Worm (Caenorhabditis elegans) whole organism, mixed stage, embryonic: ENCODE measurements around the gene nkb-3.
A peak's percentile ranks its signal among the peaks of the same experiment; 100 is the strongest.

Experiments
- M03D4.4 ChIP-seq: sonication (generic microtip); optimal IDR thresholded peaks from 2 replicates; lab custom pipeline; 2017; ENCODE audit warnings: mild to moderate bottlenecking, missing genetic modification characterization, missing compliant biosample characterization
- bed-3 ChIP-seq: fragments of 200-800 bp; sonication (Bioruptor generic); optimal IDR thresholded peaks from 3 replicates; lab custom pipeline; 2018; ENCODE audit warnings: mild to moderate bottlenecking, missing genetic modification characterization, moderate library complexity, missing compliant biosample characterization
- ceh-39 ChIP-seq: fragments of 150-350 bp; optimal IDR thresholded peaks from 2 replicates; lab custom pipeline; 2014; ENCODE audit warnings: missing biosample characterization, missing genetic modification characterization
- ceh-43 ChIP-seq: fragments of 200-800 bp; sonication (Bioruptor generic); optimal IDR thresholded peaks from 2 replicates; lab custom pipeline; 2018; ENCODE audit warnings: mild to moderate bottlenecking, missing genetic modification characterization, moderate library complexity, missing compliant biosample characterization
- ces-1 ChIP-seq: fragments of 150-350 bp; optimal IDR thresholded peaks from 2 replicates; lab custom pipeline; 2014; ENCODE audit warnings: missing biosample characterization, missing genetic modification reagents, missing genetic modification characterization
- cnd-1 ChIP-seq: fragments of 200-800 bp; sonication (Bioruptor generic); optimal IDR thresholded peaks from 2 replicates; lab custom pipeline; 2018; ENCODE audit warnings: mild to moderate bottlenecking, missing genetic modification characterization, missing compliant biosample characterization
- elt-1 ChIP-seq: sonication (generic microtip); optimal IDR thresholded peaks from 2 replicates; lab custom pipeline; 2017; ENCODE audit warnings: missing genetic modification characterization, mild to moderate bottlenecking, missing compliant biosample characterization, antibody characterized with exemption, moderate library complexity, borderline replicate concordance; ENCODE audit not compliant: insufficient read depth
- elt-3 ChIP-seq: fragments of 150-350 bp; optimal IDR thresholded peaks from 2 replicates; lab custom pipeline; 2014; ENCODE audit warnings: missing biosample characterization, missing genetic modification characterization
- flh-1 ChIP-seq: fragments of 200-800 bp; sonication (Bioruptor generic); optimal IDR thresholded peaks from 2 replicates; lab custom pipeline; 2018; ENCODE audit warnings: mild to moderate bottlenecking, missing genetic modification characterization, moderate library complexity, missing compliant biosample characterization
- hlh-1 ChIP-seq: fragments of 150-350 bp; optimal IDR thresholded peaks from 2 replicates; lab custom pipeline; 2014; ENCODE audit warnings: missing biosample characterization, missing genetic modification reagents, missing genetic modification characterization
- mab-5 ChIP-seq: fragments of 150-350 bp; optimal IDR thresholded peaks from 2 replicates; lab custom pipeline; 2014; ENCODE audit warnings: missing biosample characterization, missing genetic modification characterization
- mep-1 ChIP-seq: fragments of 150-350 bp; optimal IDR thresholded peaks from 2 replicates; lab custom pipeline; 2017; ENCODE audit warnings: missing biosample characterization, missing genetic modification reagents, missing genetic modification characterization, inconsistent platforms
- mls-2 ChIP-seq: sonication (generic microtip); optimal IDR thresholded peaks from 2 replicates; lab custom pipeline; 2016; ENCODE audit warnings: mild to moderate bottlenecking, missing genetic modification characterization, moderate library complexity, missing compliant biosample characterization
- nhr-12 ChIP-seq: fragments of 150-350 bp; optimal IDR thresholded peaks from 2 replicates; lab custom pipeline; 2014; ENCODE audit warnings: missing biosample characterization, missing genetic modification characterization
- nhr-2 ChIP-seq: fragments of 150-350 bp; optimal IDR thresholded peaks from 2 replicates; lab custom pipeline; 2014; ENCODE audit warnings: missing biosample characterization, missing genetic modification characterization
- nhr-237 ChIP-seq: fragments of 150-350 bp; optimal IDR thresholded peaks from 2 replicates; lab custom pipeline; 2014; ENCODE audit warnings: missing biosample characterization, missing genetic modification characterization
- nhr-28 ChIP-seq: fragments of 150-350 bp; optimal IDR thresholded peaks from 2 replicates; lab custom pipeline; 2014; ENCODE audit warnings: missing biosample characterization, missing genetic modification characterization
- nhr-76 ChIP-seq: sonication (generic microtip); optimal IDR thresholded peaks from 2 replicates; lab custom pipeline; 2017; ENCODE audit warnings: missing biosample characterization, missing genetic modification characterization
- pha-4 ChIP-seq: fragments of 150-350 bp; optimal IDR thresholded peaks from 2 replicates; lab custom pipeline; 2018; ENCODE audit warnings: missing biosample characterization, missing genetic modification reagents, missing genetic modification characterization
- sem-2 ChIP-seq: fragments of 200-800 bp; sonication (Bioruptor generic); optimal IDR thresholded peaks from 2 replicates; lab custom pipeline; 2018; ENCODE audit warnings: mild to moderate bottlenecking, missing genetic modification characterization, missing compliant biosample characterization
- snpc-4 ChIP-seq: fragments of 150-350 bp; optimal IDR thresholded peaks from 2 replicates; lab custom pipeline; 2014; ENCODE audit warnings: missing biosample characterization, missing genetic modification characterization
- sptf-1 ChIP-seq: sonication (generic microtip); optimal IDR thresholded peaks from 2 replicates; lab custom pipeline; 2017; ENCODE audit warnings: mild to moderate bottlenecking, missing genetic modification characterization, moderate library complexity, missing compliant biosample characterization
- tbx-8 ChIP-seq: fragments of 200-800 bp; sonication (Bioruptor generic); optimal IDR thresholded peaks from 2 replicates; lab custom pipeline; 2018; ENCODE audit warnings: mild to moderate bottlenecking, missing genetic modification characterization, moderate library complexity, missing compliant biosample characterization
- unc-120 ChIP-seq: sonication (generic microtip); optimal IDR thresholded peaks from 2 replicates; lab custom pipeline; 2017; ENCODE audit warnings: missing genetic modification characterization, missing compliant biosample characterization; ENCODE audit not compliant: poor library complexity, severe bottlenecking
- unc-39 ChIP-seq: fragments of 150-350 bp; optimal IDR thresholded peaks from 2 replicates; lab custom pipeline; 2014; ENCODE audit warnings: missing biosample characterization, missing genetic modification characterization
- unc-62 ChIP-seq: fragments of 150-350 bp; optimal IDR thresholded peaks from 2 replicates; lab custom pipeline; 2014; ENCODE audit warnings: missing biosample characterization, missing genetic modification reagents, missing genetic modification characterization

nkb-3 gene

DNA sequence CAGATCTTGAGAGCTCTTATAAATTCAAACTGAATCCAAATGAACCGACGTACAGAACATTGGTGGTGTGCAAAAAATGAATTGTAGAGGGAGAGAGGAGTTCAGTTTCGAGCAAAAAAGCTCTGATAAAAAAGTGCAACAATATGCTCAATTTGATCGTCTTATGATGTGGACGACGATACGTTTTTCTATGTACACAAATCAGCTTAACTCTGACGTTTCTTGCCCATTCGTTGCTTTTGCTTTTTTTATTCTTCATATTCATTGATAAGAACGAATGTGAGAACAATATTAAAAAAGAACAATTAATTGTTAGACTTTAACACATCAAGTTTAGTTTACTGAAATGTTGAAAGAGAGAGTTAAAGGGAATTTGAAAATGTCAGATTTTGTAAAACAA is 3.8 kb upstream of the nkb-3 start:
- TF ChIP-seq hlh-1 (tag; lab: Kevin White, UChicago): no peak
- TF ChIP-seq sem-2 (GFP tag; lab: Kevin White, UChicago): no peak
- no peak for TF ChIP-seq flh-1
- no peak for TF ChIP-seq elt-3
- no peak for TF ChIP-seq unc-62 (GFP tag; lab: Kevin White, UChicago)
- TF ChIP-seq mab-5 (tag; lab: Kevin White, UChicago): no peak
- TF ChIP-seq nhr-12 (tag; lab: Kevin White, UChicago): no peak
- TF ChIP-seq nhr-237 (tag; lab: Kevin White, UChicago): no peak
- TF ChIP-seq elt-1 (tag; lab: Kevin White, UChicago): no peak

DNA sequence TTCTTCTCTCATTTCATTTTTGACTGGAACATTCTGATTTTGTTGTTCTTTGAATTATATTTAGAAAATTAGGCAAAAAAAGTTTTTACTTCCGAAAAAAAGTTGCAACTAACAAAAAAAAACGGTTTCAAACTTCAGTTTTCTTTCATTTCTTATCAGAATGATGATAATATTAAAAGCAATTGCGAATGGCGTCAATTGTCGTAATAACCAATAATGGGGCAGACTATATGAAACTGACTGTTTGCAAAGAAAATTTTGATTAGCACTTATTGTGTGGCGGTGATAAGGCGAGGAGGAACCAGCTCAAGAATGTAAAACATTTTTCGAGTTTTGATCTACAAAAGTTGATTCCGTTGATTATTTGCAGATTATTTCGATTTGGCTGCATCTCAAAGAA is 2.4 kb upstream of the nkb-3 start:
- TF ChIP-seq snpc-4 (tag; lab: Kevin White, UChicago) (no peak), mls-2 (tag; lab: Kevin White, UChicago) (no peak), unc-120 (tag; lab: Kevin White, UChicago) (no peak), nhr-2 (tag; lab: Kevin White, UChicago) (no peak), flh-1 (no peak), sptf-1 (tag; lab: Kevin White, UChicago) (no peak), ces-1 (GFP tag; lab: Kevin White, UChicago) (no peak), nhr-76 (tag; lab: Kevin White, UChicago) (no peak), mab-5 (tag; lab: Kevin White, UChicago) (no peak), elt-1 (tag; lab: Kevin White, UChicago) (no peak), cnd-1 (no peak), tbx-8 (GFP tag; lab: Kevin White, UChicago) (no peak), ceh-39 (tag; lab: Kevin White, UChicago) (no peak), mep-1 (tag; lab: Kevin White, UChicago) (no peak), ceh-43 (GFP tag; lab: Kevin White, UChicago) (no peak), unc-62 (GFP tag; lab: Kevin White, UChicago) (no peak), sem-2 (GFP tag; lab: Kevin White, UChicago) (no peak), pha-4 (tag; lab: Kevin White, UChicago) (no peak), bed-3 (no peak), M03D4.4 (tag; lab: Kevin White, UChicago) (no peak)

ce11 chrX:13768562-13768961 is 1.8 kb downstream of the nkb-3 start:
- TF ChIP-seq ces-1 (GFP tag; lab: Kevin White, UChicago): peak; percentile 85
- no peak for TF ChIP-seq sem-2 (GFP tag; lab: Kevin White, UChicago)

DNA sequence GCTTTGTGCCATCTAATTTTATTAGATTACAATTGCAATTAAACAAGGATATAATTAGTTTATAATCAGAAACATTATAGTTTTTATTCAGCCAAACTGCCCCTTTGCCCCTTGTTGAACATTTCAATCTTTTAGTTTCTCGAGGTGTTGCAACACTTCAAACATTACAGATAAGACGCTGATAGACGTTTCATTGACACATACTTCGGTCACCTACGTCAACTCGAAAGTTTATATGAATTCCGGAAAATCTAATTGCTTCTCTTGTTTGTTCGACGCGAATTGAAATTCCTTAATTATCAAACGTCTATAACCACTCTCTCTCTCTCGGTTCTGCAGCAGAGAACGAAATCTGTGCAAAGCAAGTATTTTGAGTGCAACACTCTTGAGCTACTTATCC is 3.1 kb downstream of the nkb-3 start:
- TF ChIP-seq tbx-8 (GFP tag; lab: Kevin White, UChicago): no peak

ce11 chrX:13759676-13760447 is 10.5 kb downstream of the nkb-3 start, which contains the start of gene cest-13:
Gene cest-13 (plus strand): TSS chrX:13760237.
- TF ChIP-seq pha-4 (tag; lab: Kevin White, UChicago) (no peak), bed-3 (no peak), elt-1 (tag; lab: Kevin White, UChicago) (no peak), sem-2 (GFP tag; lab: Kevin White, UChicago) (no peak), nhr-2 (tag; lab: Kevin White, UChicago) (no peak), unc-120 (tag; lab: Kevin White, UChicago) (no peak), tbx-8 (GFP tag; lab: Kevin White, UChicago) (no peak), nhr-76 (tag; lab: Kevin White, UChicago) (no peak), cnd-1 (no peak), nhr-28 (no peak)

- TF ChIP-seq tbx-8 (GFP tag; lab: Kevin White, UChicago) (no peak), unc-39 (tag; lab: Kevin White, UChicago) (no peak), unc-62 (GFP tag; lab: Kevin White, UChicago) (no peak)
Measured at ce11 chrX:13755469-13755868, 14.9 kb downstream of the nkb-3 start, which contains the start of gene aakb-1. Gene aakb-1 (plus strand): TSS chrX:13755769.
